Fruit fly (Drosophila melanogaster) whole organism, embryonic: ENCODE measurements around the gene ND-B17.

Experiments used
- CG10321 ChIP-seq: fragments of 200-800 bp; sonication (Bioruptor generic); IDR thresholded peaks from 2 replicates; pipeline ENCODE4 v1.3.6; 2022; ENCODE audit warnings: missing biosample characterization, missing genetic modification characterization
- CG10462 ChIP-seq: fragments of 200-800 bp; sonication (Bioruptor generic); optimal IDR thresholded peaks from 2 replicates; lab custom pipeline; 2016; ENCODE audit warnings: missing biosample characterization, missing genetic modification characterization
- CG4820 ChIP-seq: fragments of 200-800 bp; sonication (Bioruptor generic); optimal IDR thresholded peaks from 3 replicates; lab custom pipeline; 2016; ENCODE audit warnings: missing biosample characterization, missing genetic modification characterization
- CG7556 ChIP-seq: fragments of 200-800 bp; sonication (Bioruptor generic); optimal IDR thresholded peaks from 2 replicates; lab custom pipeline; 2017; ENCODE audit warnings: missing biosample characterization, mild to moderate bottlenecking, missing genetic modification characterization
- CG9609 ChIP-seq: fragments of 200-800 bp; sonication (Bioruptor generic); optimal IDR thresholded peaks from 3 replicates; lab custom pipeline; 2016; ENCODE audit warnings: missing biosample characterization, missing genetic modification characterization
- Dip3 ChIP-seq: fragments of 200-800 bp; sonication (Bioruptor generic); optimal IDR thresholded peaks from 3 replicates; lab custom pipeline; 2016; ENCODE audit warnings: missing biosample characterization, missing genetic modification characterization
- Doc3 ChIP-seq: fragments of 200-800 bp; sonication (Bioruptor generic); IDR thresholded peaks from 3 replicates; pipeline ENCODE4 v1.3.6; 2022; ENCODE audit warnings: missing biosample characterization, missing genetic modification characterization; ENCODE audit not compliant: partially characterized antibody
- Meics ChIP-seq: fragments of 200-800 bp; sonication (Bioruptor generic); optimal IDR thresholded peaks from 2 replicates; lab custom pipeline; 2017; ENCODE audit warnings: missing biosample characterization, mild to moderate bottlenecking, missing genetic modification characterization
- eve ChIP-seq, 2 experiments: fragments of >200 bp; optimal IDR thresholded peaks; 2 replicates each; lab custom pipeline; 2017; ENCODE audit warnings: missing biosample characterization in 2 of 2, missing genetic modification characterization in 2 of 2
- ftz-f1 ChIP-seq: fragments of 200-800 bp; sonication (Bioruptor generic); optimal IDR thresholded peaks from 2 replicates; lab custom pipeline; 2016; ENCODE audit warnings: missing biosample characterization, missing genetic modification characterization
- jumu ChIP-seq: fragments of 200-800 bp; sonication (Bioruptor generic); optimal IDR thresholded peaks from 3 replicates; lab custom pipeline; 2016; ENCODE audit warnings: missing biosample characterization, missing genetic modification characterization
- slp2 ChIP-seq: fragments of 200-800 bp; sonication (Bioruptor generic); optimal IDR thresholded peaks from 2 replicates; lab custom pipeline; 2016; ENCODE audit warnings: missing biosample characterization, missing genetic modification characterization
- tap ChIP-seq: fragments of 200-800 bp; optimal IDR thresholded peaks from 3 replicates; lab custom pipeline; 2019; ENCODE audit warnings: missing biosample characterization, mild to moderate bottlenecking, missing genetic modification characterization, moderate library complexity

DNA sequence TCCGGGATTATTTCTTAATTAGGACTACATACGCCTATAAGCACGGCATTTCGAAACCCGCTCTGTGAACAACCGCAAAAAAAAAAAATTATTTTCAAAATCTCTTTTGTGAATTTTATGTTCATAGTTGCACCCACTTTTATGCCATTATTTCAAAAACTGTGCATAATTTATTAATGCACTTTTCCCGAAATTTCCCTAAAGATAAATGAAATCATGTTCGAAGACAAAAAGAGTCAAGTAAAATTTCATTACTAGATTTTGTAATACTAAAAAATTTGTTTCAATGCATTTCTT, 329 bp upstream of the ND-B17 start:
- TF ChIP-seq tap: no peak
- TF ChIP-seq CG4820: no peak
- no peak for TF ChIP-seq Dip3 (GFP tag; lab: Kevin White, UChicago)
- TF ChIP-seq slp2 (GFP tag; lab: Kevin White, UChicago): no peak
- TF ChIP-seq CG9609: no peak
- no peak for TF ChIP-seq CG10462 (GFP tag; lab: Kevin White, UChicago)
- no peak for TF ChIP-seq Meics (GFP tag; lab: Kevin White, UChicago)
- TF ChIP-seq jumu (GFP tag; lab: Kevin White, UChicago): no peak
- no peak for TF ChIP-seq eve (GFP tag; optimal IDR thresholded peaks at IDR 0.05; lab: Kevin White, UChicago)
- no peak for TF ChIP-seq ftz-f1 (GFP tag; lab: Kevin White, UChicago)
- TF ChIP-seq Doc3 (GFP tag; lab: Robert Waterston, UW): no peak
- no peak for TF ChIP-seq CG10321 (GFP tag; lab: Robert Waterston, UW)
- TF ChIP-seq CG7556 (GFP tag; lab: Kevin White, UChicago): no peak
